Fruit fly (Drosophila melanogaster) whole organism, pupa: ENCODE measurements around the gene ase.
A peak's percentile ranks its signal among the peaks of the same experiment; 100 is the strongest.

ENCODE experiments used
- CG10348 ChIP-seq: fragments of 200-800 bp; sonication (Bioruptor generic); IDR thresholded peaks from 2 replicates; pipeline ENCODE4 v1.3.6; 2022; ENCODE audit warnings: missing biosample characterization, missing genetic modification characterization
- CG12605 ChIP-seq: fragments of 200-800 bp; sonication (Bioruptor generic); IDR thresholded peaks from 2 replicates; pipeline ENCODE4 v1.3.6; 2022; ENCODE audit warnings: missing biosample characterization, missing genetic modification characterization
- CG13204 ChIP-seq: fragments of 200-800 bp; sonication (Bioruptor generic); optimal IDR thresholded peaks from 2 replicates; lab custom pipeline; 2018; ENCODE audit warnings: missing biosample characterization, mild to moderate bottlenecking, missing genetic modification characterization, moderate library complexity
- CG14655 ChIP-seq: fragments of 200-800 bp; sonication (Bioruptor generic); optimal IDR thresholded peaks from 3 replicates; lab custom pipeline; 2017; ENCODE audit warnings: mild to moderate bottlenecking, missing biosample characterization, missing genetic modification reagents, missing genetic modification characterization
- CG15710 ChIP-seq: fragments of 200-800 bp; sonication (Bioruptor generic); optimal IDR thresholded peaks from 2 replicates; lab custom pipeline; 2018; ENCODE audit warnings: missing biosample characterization, mild to moderate bottlenecking, missing genetic modification characterization, moderate library complexity
- CG17806 ChIP-seq: fragments of 200-800 bp; sonication (Bioruptor generic); optimal IDR thresholded peaks from 2 replicates; lab custom pipeline; 2018; ENCODE audit warnings: missing biosample characterization, mild to moderate bottlenecking, missing genetic modification characterization, moderate library complexity
- CG32121 ChIP-seq: fragments of 200-800 bp; sonication (Bioruptor generic); IDR thresholded peaks from 2 replicates; pipeline ENCODE4 v1.3.6; 2022; ENCODE audit warnings: missing biosample characterization, missing genetic modification characterization
- CG34367 ChIP-seq: fragments of 200-800 bp; sonication (Bioruptor generic); optimal IDR thresholded peaks from 2 replicates; lab custom pipeline; 2018; ENCODE audit warnings: missing biosample characterization, mild to moderate bottlenecking, missing genetic modification characterization
- CG4496 ChIP-seq: fragments of 200-800 bp; sonication (Bioruptor generic); IDR thresholded peaks from 3 replicates; pipeline ENCODE4 v1.3.6; 2022; ENCODE audit warnings: missing biosample characterization, missing genetic modification characterization
- CG8159 ChIP-seq: fragments of 200-800 bp; sonication (Bioruptor generic); optimal IDR thresholded peaks from 3 replicates; lab custom pipeline; 2018; ENCODE audit warnings: missing biosample characterization, mild to moderate bottlenecking, missing genetic modification characterization, moderate library complexity
- CG8301 ChIP-seq: fragments of 200-800 bp; sonication (Bioruptor generic); optimal IDR thresholded peaks from 2 replicates; lab custom pipeline; 2018; ENCODE audit warnings: missing biosample characterization, mild to moderate bottlenecking, missing genetic modification characterization
- CG9948 ChIP-seq: fragments of 200-800 bp; sonication (Bioruptor generic); optimal IDR thresholded peaks from 2 replicates; lab custom pipeline; 2018; ENCODE audit warnings: missing biosample characterization, mild to moderate bottlenecking, missing genetic modification characterization, moderate library complexity
- D1 ChIP-seq: fragments of 200-800 bp; sonication (Bioruptor generic); optimal IDR thresholded peaks from 2 replicates; lab custom pipeline; 2018; ENCODE audit warnings: missing biosample characterization, mild to moderate bottlenecking, missing genetic modification characterization, moderate library complexity
- EcR ChIP-seq: fragments of 200-800 bp; sonication (Bioruptor generic); optimal IDR thresholded peaks from 3 replicates; lab custom pipeline; 2019; ENCODE audit warnings: missing biosample characterization, missing genetic modification characterization, mild to moderate bottlenecking, moderate library complexity, missing genetic modification reagents
- Ets98B ChIP-seq: fragments of 200-800 bp; sonication (Bioruptor generic); IDR thresholded peaks from 2 replicates; pipeline ENCODE4 v1.3.6; 2022; ENCODE audit warnings: missing biosample characterization, missing genetic modification characterization
- Pif1A ChIP-seq: fragments of 200-800 bp; sonication (Bioruptor generic); optimal IDR thresholded peaks from 3 replicates; lab custom pipeline; 2016; ENCODE audit warnings: missing biosample characterization, missing genetic modification characterization
- Pif1B ChIP-seq: fragments of 200-800 bp; sonication (Bioruptor generic); optimal IDR thresholded peaks from 3 replicates; lab custom pipeline; 2016; ENCODE audit warnings: missing biosample characterization, missing genetic modification characterization
- Snoo ChIP-seq: fragments of 200-800 bp; sonication (Bioruptor generic); optimal IDR thresholded peaks from 3 replicates; lab custom pipeline; 2017; ENCODE audit warnings: missing biosample characterization, mild to moderate bottlenecking, missing genetic modification characterization, inconsistent platforms
- fd96Ca ChIP-seq: fragments of 200-800 bp; sonication (Bioruptor generic); IDR thresholded peaks from 3 replicates; pipeline ENCODE4 v1.3.6; 2022; ENCODE audit warnings: missing biosample characterization, missing genetic modification characterization
- gl ChIP-seq: fragments of 200-800 bp; sonication (Bioruptor generic); optimal IDR thresholded peaks from 2 replicates; lab custom pipeline; 2018; ENCODE audit warnings: missing biosample characterization, mild to moderate bottlenecking, missing genetic modification characterization
- rn ChIP-seq: fragments of 200-800 bp; sonication (Bioruptor generic); IDR thresholded peaks from 2 replicates; pipeline ENCODE4 v1.3.6; 2022; ENCODE audit warnings: missing biosample characterization, missing genetic modification characterization

The ase gene

dm6 chrX:456959-457358 is 3.6 kb upstream of the ase start:
- TF ChIP-seq CG8159 (tag; lab: Kevin White, UChicago), result no peak
- TF ChIP-seq rn (GFP tag; lab: Robert Waterston, UW), result no peak
- no peak for TF ChIP-seq gl (tag; lab: Kevin White, UChicago)
- no peak for TF ChIP-seq CG17806
- no peak for TF ChIP-seq Pif1A (GFP tag; lab: Kevin White, UChicago)
- no peak for TF ChIP-seq CG10348

dm6 chrX:457803-458202 is 2.7 kb upstream of the ase start:
- TF ChIP-seq CG8159 (tag; lab: Kevin White, UChicago) (no peak), gl (tag; lab: Kevin White, UChicago) (no peak), D1 (tag; lab: Kevin White, UChicago) (no peak), CG12605 (no peak), fd96Ca (GFP tag; lab: Robert Waterston, UW) (no peak)

- TF ChIP-seq rn (GFP tag; lab: Robert Waterston, UW) (no peak), Pif1B (no peak), Pif1A (GFP tag; lab: Kevin White, UChicago) (no peak), EcR (GFP tag; lab: Kevin White, UChicago) (no peak), CG12605 (no peak), CG17806 (no peak), CG8159 (tag; lab: Kevin White, UChicago) (no peak), CG13204 (GFP tag; lab: Kevin White, UChicago) (no peak), CG8301 (tag; lab: Kevin White, UChicago) (no peak)
These were observed 3.4 kb downstream of the ase start for dm6 chrX:463934-464333.

DNA sequence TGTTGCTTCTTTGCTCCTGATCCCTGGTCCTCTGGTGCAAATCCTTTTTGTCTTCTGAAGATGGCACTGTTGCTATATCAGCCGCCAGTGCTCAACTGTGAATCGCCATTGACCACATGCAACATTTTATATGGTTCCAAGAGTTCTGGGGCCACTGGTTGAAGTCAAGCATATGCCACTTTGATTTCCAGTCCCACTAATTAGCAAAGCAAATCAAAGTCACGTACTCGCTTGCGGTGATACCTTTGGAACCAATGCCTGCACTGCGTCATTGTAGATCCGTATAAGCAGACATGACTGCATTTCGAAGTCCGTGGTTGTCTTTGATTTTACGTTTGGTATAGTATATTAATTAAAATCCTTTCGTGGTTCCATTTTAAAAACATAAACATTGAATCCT is 8.7 kb downstream of the ase start, which contains the start of gene Cyp4g1:
Cyp4g1 (minus strand) TSS at position 101 of the 400 bp plus-strand sequence.
- TF ChIP-seq CG12605, result no peak
- no peak for TF ChIP-seq rn (GFP tag; lab: Robert Waterston, UW)
- no peak for TF ChIP-seq CG13204 (GFP tag; lab: Kevin White, UChicago)
- no peak for TF ChIP-seq EcR (GFP tag; lab: Kevin White, UChicago)
- TF ChIP-seq CG14655 (GFP tag; lab: Kevin White, UChicago), result no peak
- TF ChIP-seq CG34367 (tag; lab: Kevin White, UChicago), result no peak

DNA sequence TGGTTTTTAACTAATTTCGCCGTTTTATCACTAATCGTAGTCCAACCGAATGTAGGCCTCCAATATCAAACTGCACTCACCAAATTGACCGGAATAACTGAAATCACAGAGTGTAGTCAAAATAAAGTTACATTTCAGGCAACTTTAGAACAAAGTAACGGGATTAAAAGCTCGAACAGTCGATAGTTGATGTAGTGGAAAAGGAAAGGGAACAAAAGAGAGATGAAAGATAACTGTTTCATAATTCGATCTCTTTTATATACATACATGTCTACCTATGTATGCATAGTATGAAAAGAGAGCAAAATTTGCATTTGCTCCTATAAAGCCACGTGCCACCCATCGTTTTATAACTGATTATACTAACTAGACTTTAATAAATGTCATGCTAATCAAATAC is 10.1 kb downstream of the ase start, which contains the start of gene CG32816:
CG32816 (minus strand) TSS at position 101 of the 400 bp plus-strand sequence.
- TF ChIP-seq Pif1B, result no peak
- TF ChIP-seq CG17806, result no peak

dm6 chrX:476230-477143 is 15.9 kb downstream of the ase start, which contains the start of the genes ebo and CG13373:
TSS of gene ebo (minus strand) at chrX:476579.
TSS of gene CG13373 (plus strand) at chrX:476984.
- TF ChIP-seq rn (GFP tag; lab: Robert Waterston, UW) (no peak), CG17806 (peak; percentile 20), CG9948 (tag; lab: Kevin White, UChicago) (peak; percentile 30), Ets98B (GFP tag; lab: Robert Waterston, UW) (peak; percentile 31; the same call in 1 of the 2 replicates), Snoo (tag; lab: Kevin White, UChicago) (peak; percentile 7), Pif1A (GFP tag; lab: Kevin White, UChicago) (no peak), CG4496 (0 out of 3 replicates have a peak, but pooled peaks have one; percentile 43), CG15710 (tag; lab: Kevin White, UChicago) (peak; percentile 2)
- TF ChIP-seq, all 21 proteins: peak for 6

DNA sequence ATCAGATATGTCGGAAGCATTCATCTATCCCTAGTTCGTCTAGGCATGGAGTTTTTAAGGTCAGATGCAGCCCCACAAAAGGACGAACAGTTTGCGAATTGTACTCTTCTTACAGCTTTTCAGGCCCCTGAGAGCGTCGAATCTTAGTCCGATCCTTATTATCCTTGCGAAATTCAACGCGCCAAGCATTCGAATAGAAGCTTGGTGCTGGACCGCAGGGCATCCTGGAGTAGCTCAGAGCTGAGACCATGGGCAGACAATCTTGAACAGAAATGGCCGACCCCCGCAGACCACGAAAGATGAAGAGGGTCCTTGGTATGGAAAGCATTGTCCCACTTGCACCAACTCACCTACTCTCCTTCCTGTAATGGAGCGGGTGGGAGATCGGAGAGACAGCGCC is 18.2 kb downstream of the ase start, which contains the start of gene CG32817:
CG32817 (plus strand) TSS at position 301 of the 400 bp plus-strand sequence.
- TF ChIP-seq fd96Ca (GFP tag; lab: Robert Waterston, UW), result no peak
- TF ChIP-seq CG9948 (tag; lab: Kevin White, UChicago), result no peak
- no peak for TF ChIP-seq CG15710 (tag; lab: Kevin White, UChicago)
- no peak for TF ChIP-seq CG13204 (GFP tag; lab: Kevin White, UChicago)
- TF ChIP-seq Pif1A (GFP tag; lab: Kevin White, UChicago), result no peak
- no peak for TF ChIP-seq CG10348
- TF ChIP-seq rn (GFP tag; lab: Robert Waterston, UW), result no peak
- no peak for TF ChIP-seq CG4496
- TF ChIP-seq CG12605, result no peak
- no peak for TF ChIP-seq CG32121
- TF ChIP-seq D1 (tag; lab: Kevin White, UChicago), result no peak
- no peak for TF ChIP-seq Snoo (tag; lab: Kevin White, UChicago)
- no peak for TF ChIP-seq EcR (GFP tag; lab: Kevin White, UChicago)
- TF ChIP-seq Pif1B, result no peak
- TF ChIP-seq CG17806, result no peak
- no peak for TF ChIP-seq CG8159 (tag; lab: Kevin White, UChicago)
- TF ChIP-seq, all 21 proteins: peak for 0
